Worm (Caenorhabditis elegans): ENCODE results near the gene madf-8.

DNA sequence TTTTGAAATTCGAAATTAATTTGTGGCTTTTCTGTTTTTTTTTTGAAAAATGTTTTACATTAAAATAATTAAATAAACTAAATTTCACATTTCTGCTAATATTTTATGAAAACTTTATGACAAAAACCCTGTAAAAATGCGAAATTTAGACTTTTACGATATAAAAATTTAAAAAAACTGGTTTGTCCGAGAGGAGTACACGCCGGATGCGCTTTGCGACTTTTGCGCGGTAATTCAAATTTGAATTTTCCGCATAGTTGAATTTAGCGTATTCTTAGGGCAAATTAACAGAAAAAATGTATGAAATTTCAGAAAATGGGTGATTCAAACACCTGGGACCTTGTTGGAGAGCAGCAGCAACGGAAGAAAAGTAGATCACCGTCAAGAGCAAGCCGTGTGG, 6.6 kb downstream of the madf-8 start, which contains the start of gene unc-93:
- TF ChIP-seq scrt-1 (GFP tag; IDR thresholded peaks at IDR 0.05) (no peak), hnd-1 (tag; optimal IDR thresholded peaks at IDR 0.05) (no peak), ama-1 (optimal IDR thresholded peaks at IDR 0.05) (no peak), ceh-36 (tag; optimal IDR thresholded peaks at IDR 0.05) (no peak), aly-1 (tag; optimal IDR thresholded peaks at IDR 0.05) (no peak)
